Worm (Caenorhabditis elegans) whole organism, L3 larva: ENCODE measurements around the gene ZK177.3.

ENCODE experiments used
- fkh-2 ChIP-seq: fragments of 150-350 bp; optimal IDR thresholded peaks from 2 replicates; lab custom pipeline; 2014; ENCODE audit warnings: missing biosample characterization, missing genetic modification reagents, missing genetic modification characterization
- nhr-12 ChIP-seq: fragments of 150-350 bp; optimal IDR thresholded peaks from 2 replicates; lab custom pipeline; 2014; ENCODE audit warnings: missing biosample characterization, missing genetic modification characterization
- nhr-237 ChIP-seq: fragments of 150-350 bp; optimal IDR thresholded peaks from 2 replicates; lab custom pipeline; 2014; ENCODE audit warnings: missing biosample characterization, missing genetic modification characterization
- nhr-25 ChIP-seq: sonication (generic microtip); optimal IDR thresholded peaks from 2 replicates; lab custom pipeline; 2017; ENCODE audit warnings: missing biosample characterization, missing genetic modification characterization
- zag-1 ChIP-seq: fragments of 150-350 bp; optimal IDR thresholded peaks from 2 replicates; lab custom pipeline; 2014; ENCODE audit warnings: missing biosample characterization, missing genetic modification characterization

- no peak for TF ChIP-seq nhr-12
- TF ChIP-seq nhr-25 (tag; lab: Kevin White, UChicago): no peak
- TF ChIP-seq nhr-237 (tag; lab: Kevin White, UChicago): no peak
- TF ChIP-seq fkh-2 (tag; lab: Kevin White, UChicago): no peak
- no peak for TF ChIP-seq zag-1
Observed at ce11 chrII:5565082-5565623, 49.5 kb downstream of the ZK177.3 start.
